Worm (Caenorhabditis elegans) whole organism, dauer: ENCODE data around the gene T01C3.3.

Experiments
- unc-62 ChIP-seq: sonication (generic microtip); optimal IDR thresholded peaks from 2 replicates; lab custom pipeline; 2017; ENCODE audit warnings: missing biosample characterization, missing genetic modification reagents, missing genetic modification characterization

Gene T01C3.3

ce11 chrV:15001536-15001935, 9.1 kb upstream of the T01C3.3 start:
- no peak for TF ChIP-seq unc-62 (GFP tag; lab: Kevin White, UChicago)

- no peak for TF ChIP-seq unc-62 (GFP tag; lab: Kevin White, UChicago)
Observed at ce11 chrV:15000055-15000704, 7.7 kb upstream of the T01C3.3 start, which contains the start of gene rps-16. rps-16 (minus strand) TSS chrV:15000541.

- TF ChIP-seq unc-62 (GFP tag; lab: Kevin White, UChicago) = no peak
Observed at ce11 chrV:14999485-15000023, 7.1 kb upstream of the T01C3.3 start, which contains the start of gene T01C3.11. T01C3.11 (plus strand) TSS chrV:14999535.

- TF ChIP-seq unc-62 (GFP tag; lab: Kevin White, UChicago) = no peak
Observed at ce11 chrV:14996236-14996635, 3.8 kb upstream of the T01C3.3 start, which contains the start of gene irld-14. irld-14 (plus strand) TSS chrV:14996536.

ce11 chrV:14993620-14994019, 1.1 kb upstream of the T01C3.3 start, which contains the start of gene fil-1:
fil-1 (plus strand) TSS chrV:14993838.
- TF ChIP-seq unc-62 (GFP tag; lab: Kevin White, UChicago) = no peak

ce11 chrV:14991489-14991888, 988 bp downstream of the T01C3.3 start:
- TF ChIP-seq unc-62 (GFP tag; lab: Kevin White, UChicago) = no peak

- TF ChIP-seq unc-62 (GFP tag; lab: Kevin White, UChicago) = no peak
Observed at ce11 chrV:14990843-14991242, 1.6 kb downstream of the T01C3.3 start, which contains the start of the genes cdt-2 and T01C3.2. cdt-2 (minus strand) TSS chrV:14991126. T01C3.2 (plus strand) TSS chrV:14991168.

- TF ChIP-seq unc-62 (GFP tag; lab: Kevin White, UChicago) = no peak
Observed at ce11 chrV:14984593-14984992, 7.9 kb downstream of the T01C3.3 start, which contains the start of gene F02D8.4. F02D8.4 (plus strand) TSS chrV:14984893.

- no peak for TF ChIP-seq unc-62 (GFP tag; lab: Kevin White, UChicago)
Observed at ce11 chrV:14979937-14980336, 12.5 kb downstream of the T01C3.3 start, which contains the start of gene xbx-1. xbx-1 (plus strand) TSS chrV:14980237.

ce11 chrV:14978205-14978751, 14.2 kb downstream of the T01C3.3 start, which contains the start of the genes grd-12 and F02D8.1:
grd-12 (plus strand) TSS chrV:14978505.
F02D8.1 (minus strand) TSS chrV:14978701.
- TF ChIP-seq unc-62 (GFP tag; lab: Kevin White, UChicago) = no peak

ce11 chrV:14971136-14971535, 21.3 kb downstream of the T01C3.3 start, which contains the start of gene nlp-59:
nlp-59 (plus strand) TSS chrV:14971436.
- TF ChIP-seq unc-62 (GFP tag; lab: Kevin White, UChicago) = no peak

- TF ChIP-seq unc-62 (GFP tag; lab: Kevin White, UChicago) = no peak
Observed at ce11 chrV:14955676-14956075, 36.8 kb downstream of the T01C3.3 start, which contains the start of gene F02D8.9. F02D8.9 (minus strand) TSS chrV:14955776.

- no peak for TF ChIP-seq unc-62 (GFP tag; lab: Kevin White, UChicago)
Observed at ce11 chrV:14954633-14955032, 37.8 kb downstream of the T01C3.3 start, which contains the start of gene C30G7.5. C30G7.5 (minus strand) TSS chrV:14954733.

- no peak for TF ChIP-seq unc-62 (GFP tag; lab: Kevin White, UChicago)
Observed at ce11 chrV:14949477-14949876, 43.0 kb downstream of the T01C3.3 start, which contains the start of gene hil-1. hil-1 (plus strand) TSS chrV:14949777.

- no peak for TF ChIP-seq unc-62 (GFP tag; lab: Kevin White, UChicago)
Observed at ce11 chrV:14948566-14948965, 43.9 kb downstream of the T01C3.3 start.

ce11 chrV:14947022-14947421, 45.5 kb downstream of the T01C3.3 start, which contains the start of gene C30G7.4:
C30G7.4 (minus strand) TSS chrV:14947122.
- TF ChIP-seq unc-62 (GFP tag; lab: Kevin White, UChicago) = no peak
